Fruit fly (Drosophila melanogaster): ENCODE results near the gene CG13023.
A peak's percentile ranks its signal among the peaks of the same experiment; 100 is the strongest.

CG13023 gene

DNA sequence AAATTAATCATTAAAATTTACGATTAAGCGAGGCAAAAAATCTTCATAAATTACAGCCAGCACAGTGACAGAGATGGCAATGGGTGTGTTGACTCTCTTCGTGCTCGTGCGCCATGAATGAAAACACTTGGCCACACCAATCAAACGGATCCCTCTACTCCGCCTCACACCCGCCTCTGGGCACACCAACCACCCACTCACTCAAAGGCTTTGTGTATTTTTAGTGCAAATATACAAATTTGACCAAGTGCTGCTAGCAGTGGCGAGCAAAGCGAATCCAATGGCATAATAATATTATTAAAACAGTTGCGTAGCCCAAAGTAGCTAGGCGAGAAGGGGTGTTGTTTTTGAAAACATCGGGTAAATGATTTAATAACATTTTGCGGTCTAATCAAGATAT, 37.7 kb downstream of the CG13023 start (continued):
- TF ChIP-seq ash1 (GFP tag; optimal IDR thresholded peaks at IDR 0.05) = no peak
- TF ChIP-seq CG7963 (GFP tag; IDR thresholded peaks at IDR 0.05; ENCODE audit: partially characterized antibody) = no peak
- no peak for TF ChIP-seq cwo (GFP tag; optimal IDR thresholded peaks at IDR 0.05)
- no peak for TF ChIP-seq CG11504 (tag; optimal IDR thresholded peaks at IDR 0.05)
- no peak for TF ChIP-seq CG2129 (GFP tag; IDR thresholded peaks at IDR 0.05; ENCODE audit: partially characterized antibody)
- TF ChIP-seq Gsc (GFP tag; IDR thresholded peaks at IDR 0.05) = no peak
- TF ChIP-seq kah (GFP tag; optimal IDR thresholded peaks at IDR 0.05) = no peak
- no peak for TF ChIP-seq Dp (GFP tag; optimal IDR thresholded peaks at IDR 0.05)

DNA sequence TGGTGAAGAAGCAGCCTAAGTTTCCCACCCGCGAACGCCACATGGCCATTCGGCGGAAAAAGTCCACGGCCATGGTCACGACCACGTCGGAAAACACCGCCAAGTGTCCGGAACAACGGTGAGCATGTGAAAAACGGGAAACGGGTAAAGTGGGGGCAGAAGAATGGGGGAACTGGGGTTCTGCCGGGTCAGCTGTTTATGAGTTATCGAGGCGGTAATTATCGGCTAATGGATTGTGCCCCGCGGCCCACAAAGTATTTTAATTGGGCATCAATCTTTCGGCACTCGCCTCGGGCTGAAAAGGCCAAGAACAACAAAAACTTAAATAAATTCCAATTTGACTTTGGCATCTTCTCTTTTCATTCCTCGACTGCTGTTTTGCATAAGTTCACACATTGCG, 40.0 kb downstream of the CG13023 start:
- TF ChIP-seq CTCF (GFP tag; optimal IDR thresholded peaks at IDR 0.05) (peak; percentile 15), cato (GFP tag; optimal IDR thresholded peaks at IDR 0.05; ENCODE audit: borderline replicate concordance) (no peak), CG13424 (tag; optimal IDR thresholded peaks at IDR 0.05) (no peak), ato (GFP tag; IDR thresholded peaks at IDR 0.05; ENCODE audit: partially characterized antibody) (no peak), B-H2 (GFP tag; optimal IDR thresholded peaks at IDR 0.05) (no peak), chif (GFP tag; optimal IDR thresholded peaks at IDR 0.05) (no peak), CG12219 (GFP tag; optimal IDR thresholded peaks at IDR 0.05) (no peak), CoRest (tag; optimal IDR thresholded peaks at IDR 0.05) (no peak), cad (GFP tag; optimal IDR thresholded peaks at IDR 0.05) (no peak), Usf (GFP tag; optimal IDR thresholded peaks at IDR 0.05) (no peak), CG6765 (GFP tag; optimal IDR thresholded peaks at IDR 0.05) (no peak), CG6175 (GFP tag; IDR thresholded peaks at IDR 0.05) (no peak), CG15514 (GFP tag; optimal IDR thresholded peaks at IDR 0.05) (no peak), CG4617 (GFP tag; optimal IDR thresholded peaks at IDR 0.05; ENCODE audit: borderline replicate concordance) (no peak), jumu (GFP tag; optimal IDR thresholded peaks at IDR 0.05) (no peak), cg (GFP tag; optimal IDR thresholded peaks at IDR 0.05) (no peak), ttk (GFP tag; IDR thresholded peaks at IDR 0.05) (no peak), chinmo (GFP tag; IDR thresholded peaks at IDR 0.05; ENCODE audit: partially characterized antibody) (0 out of 4 replicates have a peak, but pooled peaks have one; percentile 6), dm (GFP tag; optimal IDR thresholded peaks at IDR 0.05) (no peak), bigmax (GFP tag; optimal IDR thresholded peaks at IDR 0.05) (no peak), gt (GFP tag; IDR thresholded peaks at IDR 0.05) (no peak), abd-A (tag; optimal IDR thresholded peaks at IDR 0.05) (peak; percentile 67), CG6854 (GFP tag; optimal IDR thresholded peaks at IDR 0.05) (no peak), CG15479 (GFP tag; optimal IDR thresholded peaks at IDR 0.05) (no peak), CG8089 (GFP tag; optimal IDR thresholded peaks at IDR 0.05) (no peak), CG18764 (GFP tag; optimal IDR thresholded peaks at IDR 0.05) (no peak), croc (GFP tag; conservative IDR thresholded peaks at IDR 0.05) (no peak), YL-1 (GFP tag; optimal IDR thresholded peaks at IDR 0.05) (no peak), CG10462 (GFP tag; optimal IDR thresholded peaks at IDR 0.05) (no peak), usp (GFP tag; optimal IDR thresholded peaks at IDR 0.05) (no peak), Elba2 (GFP tag; optimal IDR thresholded peaks at IDR 0.05) (no peak), exex (tag; optimal IDR thresholded peaks at IDR 0.05) (no peak), CG33213 (GFP tag; optimal IDR thresholded peaks at IDR 0.05) (no peak), ci (GFP tag; IDR thresholded peaks at IDR 0.05) (0 out of 3 replicates have a peak, but pooled peaks have one; percentile 26), stwl (tag; optimal IDR thresholded peaks at IDR 0.05) (no peak), CG11093 (GFP tag; IDR thresholded peaks at IDR 0.05) (no peak), Nf-YC (tag; optimal IDR thresholded peaks at IDR 0.05) (no peak), so (GFP tag; IDR thresholded peaks at IDR 0.05) (0 out of 3 replicates have a peak, but pooled peaks have one; percentile 18), CG5245 (GFP tag; optimal IDR thresholded peaks at IDR 0.05) (no peak), MESR4 (GFP tag; optimal IDR thresholded peaks at IDR 0.05) (no peak), inv (GFP tag; IDR thresholded peaks at IDR 0.05; ENCODE audit: partially characterized antibody) (no peak), slbo (GFP tag; IDR thresholded peaks at IDR 0.05) (no peak)
